Fruit fly (Drosophila melanogaster): Measurements from ENCODE around the gene CG42395.

CG42395 gene

dm6 chrX:9598106-9598505, 22.1 kb upstream of the CG42395 start:
- TF ChIP-seq acj6 (GFP tag; optimal IDR thresholded peaks at IDR 0.05), result no peak
- TF ChIP-seq svp (GFP tag), result peak; percentile 89
- TF ChIP-seq CG6276 (GFP tag; optimal IDR thresholded peaks at IDR 0.05), result no peak
- no peak for TF ChIP-seq Lpt (GFP tag; optimal IDR thresholded peaks at IDR 0.05)
- no peak for TF ChIP-seq Ets96B (tag; optimal IDR thresholded peaks at IDR 0.05)
- TF ChIP-seq fd85E (GFP tag; optimal IDR thresholded peaks at IDR 0.05), result no peak
- no peak for TF ChIP-seq Ets21C (GFP tag; optimal IDR thresholded peaks at IDR 0.05)
- TF ChIP-seq CG11902 (GFP tag; optimal IDR thresholded peaks at IDR 0.05), result no peak
- peak; percentile 72 for TF ChIP-seq Eip93F (GFP tag; optimal IDR thresholded peaks at IDR 0.05)
- TF ChIP-seq net (GFP tag; optimal IDR thresholded peaks at IDR 0.05), result no peak
- TF ChIP-seq vri (GFP tag; optimal IDR thresholded peaks at IDR 0.05), result peak; percentile 57
- TF ChIP-seq salr (GFP tag; optimal IDR thresholded peaks at IDR 0.05), result no peak
- no peak for TF ChIP-seq Blimp-1 (GFP tag; optimal IDR thresholded peaks at IDR 0.05)
- TF ChIP-seq Hr38 (GFP tag; optimal IDR thresholded peaks at IDR 0.05), result no peak
- TF ChIP-seq Smox (GFP tag; optimal IDR thresholded peaks at IDR 0.05), result no peak
- no peak for TF ChIP-seq Gug (GFP tag; IDR thresholded peaks at IDR 0.05)
- TF ChIP-seq CG4318 (GFP tag; optimal IDR thresholded peaks at IDR 0.05), result no peak
- no peak for TF ChIP-seq Met (GFP tag; optimal IDR thresholded peaks at IDR 0.05)
- TF ChIP-seq CG6163 (GFP tag; IDR thresholded peaks at IDR 0.05), result no peak
- TF ChIP-seq lz (GFP tag; optimal IDR thresholded peaks at IDR 0.05), result no peak
- TF ChIP-seq fkh (GFP tag; optimal IDR thresholded peaks at IDR 0.05), result no peak
- TF ChIP-seq CG3032 (tag; optimal IDR thresholded peaks at IDR 0.05), result no peak
- no peak for TF ChIP-seq CG7368 (GFP tag; optimal IDR thresholded peaks at IDR 0.05)
- TF ChIP-seq CG8632 (GFP tag; optimal IDR thresholded peaks at IDR 0.05), result no peak
- TF ChIP-seq OdsH (GFP tag; optimal IDR thresholded peaks at IDR 0.05), result no peak

dm6 chrX:9595312-9595931, 19.4 kb upstream of the CG42395 start:
- TF ChIP-seq svp (GFP tag) (peak; percentile 38), Sox14 (GFP tag; optimal IDR thresholded peaks at IDR 0.05) (no peak), Lpt (GFP tag; optimal IDR thresholded peaks at IDR 0.05) (no peak), esn (GFP tag; optimal IDR thresholded peaks at IDR 0.05) (no peak), ss (GFP tag; optimal IDR thresholded peaks at IDR 0.05) (no peak), Eip78C (GFP tag) (peak; percentile 52), OdsH (GFP tag; optimal IDR thresholded peaks at IDR 0.05) (no peak)

- TF ChIP-seq CG6163 (GFP tag; IDR thresholded peaks at IDR 0.05) (no peak), Eip93F (GFP tag; optimal IDR thresholded peaks at IDR 0.05) (no peak), CG11294 (GFP tag; IDR thresholded peaks at IDR 0.05) (no peak), Hr39 (GFP tag; optimal IDR thresholded peaks at IDR 0.05) (no peak), pdm3 (GFP tag; optimal IDR thresholded peaks at IDR 0.05) (no peak), CG31627 (GFP tag; optimal IDR thresholded peaks at IDR 0.05) (no peak)
Measured at dm6 chrX:9594446-9594845, 18.4 kb upstream of the CG42395 start.

- no peak for TF ChIP-seq Blimp-1 (GFP tag; optimal IDR thresholded peaks at IDR 0.05)
- no peak for TF ChIP-seq Hr39 (GFP tag; optimal IDR thresholded peaks at IDR 0.05)
- no peak for TF ChIP-seq ss (GFP tag; optimal IDR thresholded peaks at IDR 0.05)
- no peak for TF ChIP-seq fkh (GFP tag; optimal IDR thresholded peaks at IDR 0.05)
- TF ChIP-seq salr (GFP tag; optimal IDR thresholded peaks at IDR 0.05), result no peak
Measured at dm6 chrX:9590592-9590991, 14.5 kb upstream of the CG42395 start.

dm6 chrX:9589928-9590327, 13.9 kb upstream of the CG42395 start:
- peak; percentile 42; the same call in 1 of the 2 replicates for TF ChIP-seq CG11294 (GFP tag; IDR thresholded peaks at IDR 0.05)
- TF ChIP-seq Eip78C (GFP tag), result peak; percentile 90
- TF ChIP-seq CG11902 (GFP tag; optimal IDR thresholded peaks at IDR 0.05), result peak; percentile 19
- TF ChIP-seq dsx (GFP tag; optimal IDR thresholded peaks at IDR 0.05; ENCODE audit: poor library complexity, severe bottlenecking), result no peak
- no peak for TF ChIP-seq CG3919 (GFP tag; optimal IDR thresholded peaks at IDR 0.05)
- TF ChIP-seq fd59A (GFP tag; optimal IDR thresholded peaks at IDR 0.05), result no peak
- TF ChIP-seq Sox102F (GFP tag; optimal IDR thresholded peaks at IDR 0.05), result peak; percentile 47
- TF ChIP-seq cyc (GFP tag; optimal IDR thresholded peaks at IDR 0.05), result peak; percentile 35
- TF ChIP-seq CG6276 (GFP tag; optimal IDR thresholded peaks at IDR 0.05), result peak; percentile 36
- TF ChIP-seq CG7368 (GFP tag; optimal IDR thresholded peaks at IDR 0.05), result peak; percentile 36
- TF ChIP-seq Ets21C (GFP tag; optimal IDR thresholded peaks at IDR 0.05), result peak; percentile 10
- TF ChIP-seq svp (GFP tag), result peak; percentile 80
- peak; percentile 54; the same call in 1 of the 3 replicates for TF ChIP-seq eg (GFP tag; IDR thresholded peaks at IDR 0.05)
- TF ChIP-seq Gug (GFP tag; IDR thresholded peaks at IDR 0.05), result no peak
- peak; percentile 66 for TF ChIP-seq vri (GFP tag; optimal IDR thresholded peaks at IDR 0.05)
- TF ChIP-seq dac (GFP tag; optimal IDR thresholded peaks at IDR 0.05), result no peak
- peak; percentile 12 for TF ChIP-seq net (GFP tag; optimal IDR thresholded peaks at IDR 0.05)
- TF ChIP-seq Blimp-1 (GFP tag; optimal IDR thresholded peaks at IDR 0.05), result no peak
- TF ChIP-seq topi (GFP tag; optimal IDR thresholded peaks at IDR 0.05), result peak; percentile 59
- TF ChIP-seq CG6808 (GFP tag; optimal IDR thresholded peaks at IDR 0.05), result no peak
- peak; percentile 7 for TF ChIP-seq CG10631 (GFP tag; optimal IDR thresholded peaks at IDR 0.05)
